Fruit fly (Drosophila melanogaster): ENCODE results near the gene CG16743.

DNA sequence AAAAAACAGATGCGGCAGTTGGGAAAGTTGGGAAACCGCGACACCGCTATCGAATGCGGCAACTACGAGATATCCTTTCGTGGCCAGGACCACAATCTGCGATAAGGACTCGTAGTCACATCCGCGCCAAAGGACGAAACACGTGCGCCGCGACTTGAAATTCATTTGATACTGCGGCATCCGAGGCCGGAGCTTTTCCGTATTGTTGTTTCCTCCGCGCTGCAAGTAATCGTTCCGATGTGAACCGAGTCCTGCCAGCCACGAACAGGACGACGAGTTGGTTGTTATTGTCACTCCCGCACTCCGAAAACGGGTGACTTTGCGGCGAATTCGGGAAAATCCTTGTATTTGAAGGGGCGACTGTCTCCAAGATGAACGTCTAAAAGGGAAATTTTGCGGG, 8.1 kb upstream of the CG16743 start, which contains the start of gene dpr2:
- TF ChIP-seq CG10631 (GFP tag; optimal IDR thresholded peaks at IDR 0.05) (no peak), CG16779 (tag; optimal IDR thresholded peaks at IDR 0.05) (no peak), CG34406 (GFP tag; optimal IDR thresholded peaks at IDR 0.05) (no peak)

Data from whole organism, prepupa.